Fruit fly (Drosophila melanogaster): Measurements from ENCODE around the gene CG33189.

Gene CG33189

dm6 chr3R:8810397-8811184 lies 30.0 kb upstream of the CG33189 start (continued):
- peak; percentile 52 for TF ChIP-seq Lpt (GFP tag; optimal IDR thresholded peaks at IDR 0.05)
- TF ChIP-seq topi (GFP tag; optimal IDR thresholded peaks at IDR 0.05): no peak
- TF ChIP-seq CG10631 (GFP tag; optimal IDR thresholded peaks at IDR 0.05): peak; percentile 26
- 0 out of 3 replicates have a peak, but pooled peaks have one; percentile 11 for TF ChIP-seq CG8119 (GFP tag; IDR thresholded peaks at IDR 0.05)
- peak; percentile 71 for TF ChIP-seq Gug (GFP tag; IDR thresholded peaks at IDR 0.05)
- peak; percentile 56 for TF ChIP-seq CG6808 (GFP tag; optimal IDR thresholded peaks at IDR 0.05)
- TF ChIP-seq CG15336 (GFP tag; IDR thresholded peaks at IDR 0.05): peak; percentile 22; the same call in 1 of the 2 replicates
- TF ChIP-seq fkh (GFP tag; optimal IDR thresholded peaks at IDR 0.05): peak; percentile 98
- peak; percentile 70; the same call in 1 of the 3 replicates for TF ChIP-seq eg (GFP tag; IDR thresholded peaks at IDR 0.05)
- peak; percentile 62 for TF ChIP-seq Sox102F (GFP tag; optimal IDR thresholded peaks at IDR 0.05)
- TF ChIP-seq CG6854 (GFP tag; optimal IDR thresholded peaks at IDR 0.05): peak; percentile 11
- TF ChIP-seq CG32006 (GFP tag; optimal IDR thresholded peaks at IDR 0.05): peak; percentile 38
- TF ChIP-seq CG16779 (tag; optimal IDR thresholded peaks at IDR 0.05): peak; percentile 67
- TF ChIP-seq OdsH (GFP tag; optimal IDR thresholded peaks at IDR 0.05): peak; percentile 32
- no peak for TF ChIP-seq Blimp-1 (GFP tag; optimal IDR thresholded peaks at IDR 0.05)
- TF ChIP-seq Met (GFP tag; optimal IDR thresholded peaks at IDR 0.05): peak; percentile 18
- no peak for TF ChIP-seq acj6 (GFP tag; optimal IDR thresholded peaks at IDR 0.05)
- TF ChIP-seq CG9139 (GFP tag; optimal IDR thresholded peaks at IDR 0.05): peak; percentile 51
- no peak for TF ChIP-seq Sox15 (GFP tag; optimal IDR thresholded peaks at IDR 0.05)
- TF ChIP-seq CG3919 (GFP tag; optimal IDR thresholded peaks at IDR 0.05): peak; percentile 55
- no peak for TF ChIP-seq Eip93F (GFP tag; optimal IDR thresholded peaks at IDR 0.05)
- no peak for TF ChIP-seq fd59A (GFP tag; optimal IDR thresholded peaks at IDR 0.05)
- peak; percentile 16 for TF ChIP-seq Smox (GFP tag; optimal IDR thresholded peaks at IDR 0.05)
- TF ChIP-seq CG7368 (GFP tag; optimal IDR thresholded peaks at IDR 0.05): peak; percentile 43
- TF ChIP-seq vri (GFP tag; optimal IDR thresholded peaks at IDR 0.05): peak; percentile 99
- TF ChIP-seq net (GFP tag; optimal IDR thresholded peaks at IDR 0.05): peak; percentile 32
- peak; percentile 66 for TF ChIP-seq CG8319 (GFP tag; optimal IDR thresholded peaks at IDR 0.05)
- TF ChIP-seq ss (GFP tag; optimal IDR thresholded peaks at IDR 0.05): peak; percentile 55 to 78
- peak; percentile 28 for TF ChIP-seq Hr4 (GFP tag; optimal IDR thresholded peaks at IDR 0.05)
- TF ChIP-seq CG6792 (GFP tag; optimal IDR thresholded peaks at IDR 0.05): peak; percentile 45
- TF ChIP-seq Ets21C (GFP tag; optimal IDR thresholded peaks at IDR 0.05): no peak
- TF ChIP-seq Sox14 (GFP tag; optimal IDR thresholded peaks at IDR 0.05): no peak
- peak; percentile 19 for TF ChIP-seq Eip75B (GFP tag; optimal IDR thresholded peaks at IDR 0.05)

dm6 chr3R:8809712-8810111 lies 29.1 kb upstream of the CG33189 start:
- peak; percentile 94 for TF ChIP-seq svp (GFP tag)
- peak; percentile 12 for TF ChIP-seq vri (GFP tag; optimal IDR thresholded peaks at IDR 0.05)
- TF ChIP-seq CG6808 (GFP tag; optimal IDR thresholded peaks at IDR 0.05): no peak

dm6 chr3R:8808518-8808921 lies 27.9 kb upstream of the CG33189 start:
- TF ChIP-seq vri (GFP tag; optimal IDR thresholded peaks at IDR 0.05): peak; percentile 43
- no peak for TF ChIP-seq CG6854 (GFP tag; optimal IDR thresholded peaks at IDR 0.05)
- no peak for TF ChIP-seq dac (GFP tag; optimal IDR thresholded peaks at IDR 0.05)
- peak; percentile 50 for TF ChIP-seq Sox102F (GFP tag; optimal IDR thresholded peaks at IDR 0.05)
- TF ChIP-seq OdsH (GFP tag; optimal IDR thresholded peaks at IDR 0.05): peak; percentile 64
- TF ChIP-seq Smox (GFP tag; optimal IDR thresholded peaks at IDR 0.05): peak; percentile 63
- TF ChIP-seq esn (GFP tag; optimal IDR thresholded peaks at IDR 0.05): peak; percentile 80
- TF ChIP-seq Eip78C (GFP tag): peak; percentile 87
- TF ChIP-seq Ets21C (GFP tag; optimal IDR thresholded peaks at IDR 0.05): peak; percentile 38
- peak; percentile 77 for TF ChIP-seq Met (GFP tag; optimal IDR thresholded peaks at IDR 0.05)
- peak; percentile 50 for TF ChIP-seq fd59A (GFP tag; optimal IDR thresholded peaks at IDR 0.05)
- peak; percentile 38 for TF ChIP-seq CG11902 (GFP tag; optimal IDR thresholded peaks at IDR 0.05)
- TF ChIP-seq CG32006 (GFP tag; optimal IDR thresholded peaks at IDR 0.05): peak; percentile 38
- peak; percentile 66 for TF ChIP-seq Eip75B (GFP tag; optimal IDR thresholded peaks at IDR 0.05)
- peak; percentile 14 for TF ChIP-seq Hr4 (GFP tag; optimal IDR thresholded peaks at IDR 0.05)
- peak; percentile 86 for TF ChIP-seq svp (GFP tag)
- TF ChIP-seq achi (GFP tag; optimal IDR thresholded peaks at IDR 0.05): peak; percentile 60
- peak; percentile 63 for TF ChIP-seq CG31627 (GFP tag; optimal IDR thresholded peaks at IDR 0.05)
- TF ChIP-seq CG6792 (GFP tag; optimal IDR thresholded peaks at IDR 0.05): peak; percentile 57
- TF ChIP-seq Gug (GFP tag; IDR thresholded peaks at IDR 0.05): no peak
- peak; percentile 6 for TF ChIP-seq CG8319 (GFP tag; optimal IDR thresholded peaks at IDR 0.05)
- TF ChIP-seq topi (GFP tag; optimal IDR thresholded peaks at IDR 0.05): peak; percentile 67
- peak; percentile 65 for TF ChIP-seq Ets96B (tag; optimal IDR thresholded peaks at IDR 0.05)
- TF ChIP-seq dsx (GFP tag; optimal IDR thresholded peaks at IDR 0.05; ENCODE audit: poor library complexity, severe bottlenecking): peak; percentile 28
- TF ChIP-seq CG6808 (GFP tag; optimal IDR thresholded peaks at IDR 0.05): peak; percentile 60
- TF ChIP-seq pdm3 (GFP tag; optimal IDR thresholded peaks at IDR 0.05): peak; percentile 59
- peak; percentile 51 for TF ChIP-seq cyc (GFP tag; optimal IDR thresholded peaks at IDR 0.05)
- peak; percentile 47 for TF ChIP-seq CG3919 (GFP tag; optimal IDR thresholded peaks at IDR 0.05)
- TF ChIP-seq CG10631 (GFP tag; optimal IDR thresholded peaks at IDR 0.05): peak; percentile 56

Measured in whole organism, prepupa.